Worm (Caenorhabditis elegans) whole organism, L3 larva: ENCODE measurements around the gene myo-6.

Source experiments
- R02D3.7 ChIP-seq: fragments of 150-350 bp; optimal IDR thresholded peaks from 2 replicates; lab custom pipeline; 2014; ENCODE audit warnings: missing biosample characterization, missing genetic modification characterization
- ZK546.5 ChIP-seq: sonication (generic microtip); optimal IDR thresholded peaks from 2 replicates; lab custom pipeline; 2017; ENCODE audit warnings: missing biosample characterization, missing genetic modification characterization
- aly-2 ChIP-seq: fragments of 150-350 bp; optimal IDR thresholded peaks from 2 replicates; lab custom pipeline; 2014; ENCODE audit warnings: missing biosample characterization, missing genetic modification characterization
- ama-1 ChIP-seq: fragments of 150-350 bp; optimal IDR thresholded peaks from 2 replicates; lab custom pipeline; 2018
- ceh-16 ChIP-seq: sonication (generic microtip); optimal IDR thresholded peaks from 2 replicates; lab custom pipeline; 2017; ENCODE audit warnings: missing biosample characterization, missing genetic modification characterization
- ceh-28 ChIP-seq: fragments of 150-350 bp; optimal IDR thresholded peaks from 2 replicates; lab custom pipeline; 2014; ENCODE audit warnings: missing biosample characterization, missing genetic modification reagents, missing genetic modification characterization
- daf-12 ChIP-seq: fragments of 150-350 bp; optimal IDR thresholded peaks from 2 replicates; lab custom pipeline; 2014; ENCODE audit warnings: missing biosample characterization, missing genetic modification reagents, missing genetic modification characterization
- egl-27 ChIP-seq: sonication (generic microtip); optimal IDR thresholded peaks from 4 replicates; lab custom pipeline; 2017; ENCODE audit warnings: missing biosample characterization, missing genetic modification reagents, missing genetic modification characterization
- elt-1 ChIP-seq: fragments of 150-350 bp; optimal IDR thresholded peaks from 2 replicates; lab custom pipeline; 2014; ENCODE audit warnings: missing biosample characterization, missing genetic modification characterization
- elt-2 ChIP-seq: sonication (generic microtip); optimal IDR thresholded peaks from 2 replicates; lab custom pipeline; 2016; ENCODE audit warnings: missing genetic modification reagents, mild to moderate bottlenecking, missing genetic modification characterization, missing compliant biosample characterization
- elt-3 ChIP-seq, 3 experiments: fragments of 150-350 bp in 1 of 3; sonication (generic microtip) in 2 of 3; optimal IDR thresholded peaks; 2 replicates in 2 of 3; 4 replicates in 1 of 3; lab custom pipeline; 2014 to 2017; ENCODE audit warnings: missing biosample characterization in 3 of 3, missing genetic modification characterization in 3 of 3
- eor-1 ChIP-seq, 2 experiments: fragments of 150-350 bp; optimal IDR thresholded peaks; 2 replicates each; lab custom pipeline; 2014 to 2018; ENCODE audit warnings: missing biosample characterization in 2 of 2, missing genetic modification characterization in 2 of 2
- fkh-10 ChIP-seq: sonication (generic microtip); optimal IDR thresholded peaks from 2 replicates; lab custom pipeline; 2017; ENCODE audit warnings: missing biosample characterization, missing genetic modification reagents, missing genetic modification characterization
- fos-1 ChIP-seq: fragments of 150-350 bp; optimal IDR thresholded peaks from 2 replicates; lab custom pipeline; 2014; ENCODE audit warnings: missing biosample characterization, missing genetic modification characterization
- lin-15B ChIP-seq: fragments of 150-350 bp; optimal IDR thresholded peaks from 2 replicates; lab custom pipeline; 2014; ENCODE audit warnings: missing biosample characterization, missing genetic modification characterization
- lin-39 ChIP-seq: fragments of 150-350 bp; optimal IDR thresholded peaks from 2 replicates; lab custom pipeline; 2018; ENCODE audit warnings: missing biosample characterization, missing genetic modification reagents, missing genetic modification characterization
- mml-1 ChIP-seq: fragments of 150-350 bp; sonication (generic microtip); optimal IDR thresholded peaks from 3 replicates; lab custom pipeline; 2014; ENCODE audit warnings: missing biosample characterization, missing genetic modification characterization
- nfya-1 ChIP-seq: sonication (generic microtip); optimal IDR thresholded peaks from 2 replicates; lab custom pipeline; 2017; ENCODE audit warnings: missing genetic modification characterization, mild to moderate bottlenecking, missing compliant biosample characterization, antibody characterized with exemption, moderate library complexity; ENCODE audit not compliant: insufficient read depth
- nhr-11 ChIP-seq: fragments of 150-350 bp; optimal IDR thresholded peaks from 2 replicates; lab custom pipeline; 2014; ENCODE audit warnings: missing biosample characterization, missing genetic modification characterization
- nhr-12 ChIP-seq: fragments of 150-350 bp; optimal IDR thresholded peaks from 2 replicates; lab custom pipeline; 2014; ENCODE audit warnings: missing biosample characterization, missing genetic modification characterization
- nhr-23 ChIP-seq: fragments of 150-350 bp; optimal IDR thresholded peaks from 2 replicates; lab custom pipeline; 2014; ENCODE audit warnings: missing biosample characterization, missing genetic modification reagents, missing genetic modification characterization
- nhr-25 ChIP-seq: sonication (generic microtip); optimal IDR thresholded peaks from 2 replicates; lab custom pipeline; 2017; ENCODE audit warnings: missing biosample characterization, missing genetic modification characterization
- nhr-28 ChIP-seq: fragments of 150-350 bp; optimal IDR thresholded peaks from 2 replicates; lab custom pipeline; 2014; ENCODE audit warnings: missing biosample characterization, missing genetic modification characterization
- nhr-43 ChIP-seq: sonication (generic microtip); optimal IDR thresholded peaks from 2 replicates; lab custom pipeline; 2016; ENCODE audit warnings: mild to moderate bottlenecking, missing genetic modification characterization, missing compliant biosample characterization; ENCODE audit not compliant: poor library complexity, severe bottlenecking
- nhr-67 ChIP-seq: fragments of 150-350 bp; optimal IDR thresholded peaks from 2 replicates; lab custom pipeline; 2014; ENCODE audit warnings: missing biosample characterization, missing genetic modification characterization
- nhr-76 ChIP-seq: fragments of 150-350 bp; sonication (generic microtip); optimal IDR thresholded peaks from 5 replicates; lab custom pipeline; 2014; ENCODE audit warnings: missing biosample characterization, missing genetic modification characterization
- nhr-77 ChIP-seq: fragments of 150-350 bp; optimal IDR thresholded peaks from 2 replicates; lab custom pipeline; 2014; ENCODE audit warnings: missing biosample characterization, missing genetic modification characterization
- pha-4 ChIP-seq: fragments of 150-350 bp; optimal IDR thresholded peaks from 2 replicates; lab custom pipeline; 2014; ENCODE audit warnings: missing biosample characterization, missing genetic modification reagents, missing genetic modification characterization
- pqm-1 ChIP-seq: fragments of 150-350 bp; optimal IDR thresholded peaks from 2 replicates; lab custom pipeline; 2017; ENCODE audit warnings: missing biosample characterization, missing genetic modification characterization, inconsistent platforms
- snpc-4 ChIP-seq: fragments of 150-350 bp; optimal IDR thresholded peaks from 2 replicates; lab custom pipeline; 2014; ENCODE audit warnings: missing biosample characterization, missing genetic modification characterization
- tbx-2 ChIP-seq: sonication (generic microtip); optimal IDR thresholded peaks from 2 replicates; lab custom pipeline; 2016; ENCODE audit warnings: mild to moderate bottlenecking, missing genetic modification characterization, missing compliant biosample characterization
- unc-39 ChIP-seq: sonication (generic microtip); optimal IDR thresholded peaks from 4 replicates; lab custom pipeline; 2017; ENCODE audit warnings: missing biosample characterization, missing genetic modification characterization
- unc-62 ChIP-seq: fragments of 150-350 bp; sonication (generic microtip); optimal IDR thresholded peaks from 4 replicates; lab custom pipeline; 2014; ENCODE audit warnings: missing biosample characterization, missing genetic modification reagents, missing genetic modification characterization
- zag-1 ChIP-seq: fragments of 150-350 bp; optimal IDR thresholded peaks from 2 replicates; lab custom pipeline; 2014; ENCODE audit warnings: missing biosample characterization, missing genetic modification characterization

Gene myo-6

ce11 chrIII:13380881-13381280 lies 28.7 kb upstream of the myo-6 start:
- TF ChIP-seq elt-1 (peak; percentile 96), zag-1 (no peak)

- TF ChIP-seq elt-1 (no peak), pha-4 (tag; lab: Kevin White, UChicago) (peak; percentile 7)
Measured at ce11 chrIII:13381684-13382083, 27.9 kb upstream of the myo-6 start.

ce11 chrIII:13383159-13383558 lies 26.4 kb upstream of the myo-6 start:
- TF ChIP-seq daf-12 (tag; lab: Kevin White, UChicago) (no peak), nhr-43 (no peak), ceh-16 (tag; lab: Kevin White, UChicago) (no peak), fos-1 (no peak), R02D3.7 (tag; lab: Kevin White, UChicago) (no peak), snpc-4 (tag; lab: Kevin White, UChicago) (no peak), nhr-76 (tag; lab: Kevin White, UChicago) (no peak), mml-1 (no peak), unc-39 (tag; lab: Kevin White, UChicago) (no peak), elt-3 (tag; optimal IDR thresholded peaks at IDR 0.05; lab: Kevin White, UChicago) (no peak), aly-2 (tag; lab: Kevin White, UChicago) (no peak), nhr-77 (tag; lab: Kevin White, UChicago) (no peak), tbx-2 (no peak), nhr-67 (no peak), ceh-28 (tag; lab: Kevin White, UChicago) (no peak), ama-1 (lab: Kevin White, UChicago) (no peak), nhr-11 (tag; lab: Kevin White, UChicago) (no peak), egl-27 (no peak)

ce11 chrIII:13385850-13386249 lies 23.7 kb upstream of the myo-6 start, which contains the start of gene T03F6.4:
TSS of gene T03F6.4 (plus strand) at chrIII:13386150.
- TF ChIP-seq nhr-11 (tag; lab: Kevin White, UChicago) = no peak

ce11 chrIII:13388621-13389020 lies 21.0 kb upstream of the myo-6 start:
- TF ChIP-seq pha-4 (tag; lab: Kevin White, UChicago) (peak; percentile 47), elt-2 (tag; lab: Kevin White, UChicago) (peak; percentile 85), lin-39 (tag; lab: Kevin White, UChicago) (no peak)

- no peak for TF ChIP-seq lin-39 (tag; lab: Kevin White, UChicago)
- TF ChIP-seq nfya-1 (tag; lab: Kevin White, UChicago) = no peak
- no peak for TF ChIP-seq mml-1
- no peak for TF ChIP-seq snpc-4 (tag; lab: Kevin White, UChicago)
Measured at ce11 chrIII:13389078-13389477, 20.5 kb upstream of the myo-6 start, which contains the start of gene T03F6.3. TSS of gene T03F6.3 (plus strand) at chrIII:13389395.

ce11 chrIII:13390789-13391188 lies 18.8 kb upstream of the myo-6 start:
- TF ChIP-seq nhr-67 = no peak
- TF ChIP-seq ceh-16 (tag; lab: Kevin White, UChicago) = no peak
- TF ChIP-seq lin-15B = no peak
- TF ChIP-seq tbx-2 = no peak
- TF ChIP-seq fkh-10 (GFP tag; lab: Kevin White, UChicago) = no peak
- TF ChIP-seq nhr-28 = no peak
- TF ChIP-seq nhr-76 (tag; lab: Kevin White, UChicago) = no peak
- no peak for TF ChIP-seq nhr-23 (tag; lab: Kevin White, UChicago)
- TF ChIP-seq nhr-11 (tag; lab: Kevin White, UChicago) = no peak
- no peak for TF ChIP-seq lin-39 (tag; lab: Kevin White, UChicago)
- TF ChIP-seq nhr-43 = no peak
- no peak for TF ChIP-seq ama-1 (lab: Kevin White, UChicago)
- no peak for TF ChIP-seq nhr-25 (tag; lab: Kevin White, UChicago)
- TF ChIP-seq nhr-12 (tag; lab: Kevin White, UChicago) = no peak
- TF ChIP-seq eor-1 (tag; optimal IDR thresholded peaks at IDR 0.05; lab: Kevin White, UChicago) = no peak
- no peak for TF ChIP-seq pqm-1 (tag; lab: Kevin White, UChicago)
- TF ChIP-seq snpc-4 (tag; lab: Kevin White, UChicago) = no peak
- TF ChIP-seq ZK546.5 (tag; lab: Kevin White, UChicago) = no peak
- TF ChIP-seq unc-62 (GFP tag; lab: Kevin White, UChicago) = no peak
- TF ChIP-seq elt-1 = no peak
